Worm (Caenorhabditis elegans) whole organism, L4 larva: Measurements from ENCODE around the gene F09C6.11.

Experiments
- aha-1 ChIP-seq: fragments of 150-350 bp; peaks from one replicate; lab custom pipeline; 2014; ENCODE audit warnings: missing biosample characterization, missing genetic modification characterization
- aly-2 ChIP-seq: sonication (generic microtip); optimal IDR thresholded peaks from 2 replicates; lab custom pipeline; 2018; ENCODE audit warnings: missing biosample characterization, missing genetic modification characterization
- ama-1 ChIP-seq: fragments of 150-350 bp; optimal IDR thresholded peaks from 2 replicates; lab custom pipeline; 2014; ENCODE audit warnings: inconsistent platforms, mixed read lengths
- ceh-82 ChIP-seq: sonication (generic microtip); optimal IDR thresholded peaks from 2 replicates; lab custom pipeline; 2017; ENCODE audit warnings: missing biosample characterization, missing genetic modification characterization
- ces-1 ChIP-seq: fragments of 150-350 bp; sonication (generic microtip); optimal IDR thresholded peaks from 4 replicates; lab custom pipeline; 2014; ENCODE audit warnings: missing biosample characterization, missing genetic modification reagents, missing genetic modification characterization
- dmd-6 ChIP-seq: fragments of 200-800 bp; sonication (Bioruptor generic); IDR thresholded peaks from 2 replicates; pipeline ENCODE4 v1.3.6; 2022; ENCODE audit warnings: missing genetic modification reagents, missing genetic modification characterization, missing compliant biosample characterization
- nhr-11 ChIP-seq: fragments of 150-350 bp; optimal IDR thresholded peaks from 2 replicates; lab custom pipeline; 2014; ENCODE audit warnings: missing biosample characterization, missing genetic modification characterization
- nhr-41 ChIP-seq: fragments of 200-800 bp; sonication (Bioruptor generic); IDR thresholded peaks from 2 replicates; pipeline ENCODE4 v1.3.6; 2022; ENCODE audit warnings: missing genetic modification reagents, missing genetic modification characterization, missing compliant biosample characterization
- pqm-1 ChIP-seq: sonication (generic microtip); optimal IDR thresholded peaks from 2 replicates; lab custom pipeline; 2017; ENCODE audit warnings: missing biosample characterization, missing genetic modification characterization
- tag-97 ChIP-seq: fragments of 200-800 bp; sonication (Bioruptor generic); IDR thresholded peaks from 2 replicates; pipeline ENCODE4 v1.3.6; 2022; ENCODE audit warnings: missing genetic modification characterization, missing compliant biosample characterization
- unc-39 ChIP-seq: sonication (generic microtip); optimal IDR thresholded peaks from 2 replicates; lab custom pipeline; 2017; ENCODE audit warnings: missing biosample characterization, missing genetic modification characterization
- ztf-11 ChIP-seq: fragments of 150-350 bp; optimal IDR thresholded peaks from 2 replicates; lab custom pipeline; 2014; ENCODE audit warnings: missing biosample characterization, missing genetic modification characterization

DNA sequence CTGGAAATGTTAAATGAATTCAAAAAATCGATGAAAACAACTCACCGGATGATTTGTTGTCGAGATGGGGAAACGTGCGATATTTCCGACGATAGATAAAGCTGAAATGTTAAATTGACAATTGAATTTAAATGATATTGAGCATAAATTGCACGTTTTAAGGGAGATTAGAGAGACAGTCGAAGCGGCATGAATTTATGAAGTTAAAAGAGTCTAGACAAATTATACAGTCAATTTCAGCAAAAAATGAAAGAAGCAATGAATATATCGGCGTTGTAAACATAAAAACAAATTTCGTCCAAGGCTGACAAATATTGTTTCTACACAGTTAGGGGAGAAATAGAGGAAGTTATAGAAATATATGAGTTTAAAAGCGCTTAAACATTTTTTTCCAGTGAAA lies 45.2 kb upstream of the F09C6.11 start, which contains the start of gene Y102A5C.36:
- TF ChIP-seq pqm-1 (tag; lab: Kevin White, UChicago) = no peak
- no peak for TF ChIP-seq ama-1
- no peak for TF ChIP-seq ceh-82 (tag; lab: Kevin White, UChicago)
- TF ChIP-seq unc-39 = no peak
- no peak for TF ChIP-seq aha-1 (tag; lab: Kevin White, UChicago)
- no peak for TF ChIP-seq nhr-11 (tag; lab: Kevin White, UChicago)
- TF ChIP-seq nhr-41 (GFP tag; lab: Robert Waterston, UW) = no peak
- TF ChIP-seq ces-1 (GFP tag; lab: Kevin White, UChicago) = no peak
- TF ChIP-seq aly-2 = no peak
- TF ChIP-seq dmd-6 (GFP tag; lab: Robert Waterston, UW) = no peak
- no peak for TF ChIP-seq tag-97 (GFP tag; lab: Robert Waterston, UW)
- no peak for TF ChIP-seq ztf-11
